Fruit fly (Drosophila melanogaster) whole organism, embryonic: ENCODE data around the gene RpS12.

Experiments
- Aef1 ChIP-seq: fragments of 200-800 bp; sonication (Bioruptor generic); IDR thresholded peaks from 3 replicates; pipeline ENCODE4 v1.3.6; 2022; ENCODE audit warnings: missing biosample characterization, missing genetic modification characterization
- Bdp1 ChIP-seq: fragments of 200-800 bp; sonication (Bioruptor generic); optimal IDR thresholded peaks from 3 replicates; lab custom pipeline; 2016; ENCODE audit warnings: missing biosample characterization, missing genetic modification characterization
- CG1024 ChIP-seq: fragments of 200-800 bp; sonication (Bioruptor generic); IDR thresholded peaks from 2 replicates; pipeline ENCODE4 v1.3.6; 2022; ENCODE audit warnings: missing biosample characterization, missing genetic modification characterization
- CG10267 ChIP-seq: fragments of 200-800 bp; sonication (Bioruptor generic); optimal IDR thresholded peaks from 2 replicates; lab custom pipeline; 2018; ENCODE audit warnings: missing biosample characterization, mild to moderate bottlenecking, missing genetic modification characterization, moderate library complexity
- CG10321 ChIP-seq: fragments of 200-800 bp; sonication (Bioruptor generic); IDR thresholded peaks from 2 replicates; pipeline ENCODE4 v1.3.6; 2022; ENCODE audit warnings: missing biosample characterization, missing genetic modification characterization
- CG10654 ChIP-seq: fragments of 200-800 bp; sonication (Bioruptor generic); optimal IDR thresholded peaks from 2 replicates; lab custom pipeline; 2016; ENCODE audit warnings: missing biosample characterization, missing genetic modification characterization
- CG12155 ChIP-seq: fragments of 200-800 bp; sonication (Bioruptor generic); optimal IDR thresholded peaks from 3 replicates; lab custom pipeline; 2016; ENCODE audit warnings: missing biosample characterization, missing genetic modification characterization
- CG12236 ChIP-seq: fragments of 200-800 bp; sonication (Bioruptor generic); optimal IDR thresholded peaks from 2 replicates; lab custom pipeline; 2016; ENCODE audit warnings: missing biosample characterization, missing genetic modification characterization
- CG12659 ChIP-seq: fragments of 200-800 bp; sonication (Bioruptor generic); optimal IDR thresholded peaks from 3 replicates; lab custom pipeline; 2017; ENCODE audit warnings: mild to moderate bottlenecking, missing biosample characterization, missing genetic modification reagents, missing genetic modification characterization
- CG17361 ChIP-seq: fragments of 200-800 bp; sonication (Bioruptor generic); IDR thresholded peaks from 3 replicates; pipeline ENCODE4 v1.3.6; 2022; ENCODE audit warnings: missing biosample characterization, missing genetic modification characterization
- CG2199 ChIP-seq: fragments of 200-800 bp; sonication (Bioruptor generic); IDR thresholded peaks from 3 replicates; pipeline ENCODE4 v1.3.6; 2022; ENCODE audit warnings: missing biosample characterization, missing genetic modification characterization
- CG2712 ChIP-seq: fragments of 200-800 bp; optimal IDR thresholded peaks from 3 replicates; lab custom pipeline; 2019; ENCODE audit warnings: missing biosample characterization, mild to moderate bottlenecking, missing genetic modification characterization, moderate library complexity
- CG3065 ChIP-seq: fragments of 200-800 bp; sonication (Bioruptor generic); optimal IDR thresholded peaks from 2 replicates; lab custom pipeline; 2016; ENCODE audit warnings: missing biosample characterization, missing genetic modification characterization
- CG31365 ChIP-seq: fragments of 200-800 bp; sonication (Bioruptor generic); optimal IDR thresholded peaks from 2 replicates; lab custom pipeline; 2018; ENCODE audit warnings: missing biosample characterization, mild to moderate bottlenecking, missing genetic modification characterization
- CG31388 ChIP-seq: fragments of 200-800 bp; sonication (Bioruptor generic); optimal IDR thresholded peaks from 2 replicates; lab custom pipeline; 2016; ENCODE audit warnings: missing biosample characterization, missing genetic modification characterization
- CG6272 ChIP-seq: fragments of 200-800 bp; sonication (Bioruptor generic); IDR thresholded peaks from 2 replicates; pipeline ENCODE4 v1.3.6; 2022; ENCODE audit warnings: missing biosample characterization, missing genetic modification characterization
- CG7271 ChIP-seq: fragments of 200-800 bp; sonication (Bioruptor generic); optimal IDR thresholded peaks from 2 replicates; lab custom pipeline; 2018; ENCODE audit warnings: missing biosample characterization, mild to moderate bottlenecking, missing genetic modification characterization, moderate library complexity
- CG7372 ChIP-seq: fragments of 200-800 bp; sonication (Bioruptor generic); IDR thresholded peaks from 2 replicates; pipeline ENCODE4 v1.3.6; 2022; ENCODE audit warnings: missing biosample characterization, missing genetic modification characterization
- CG7556 ChIP-seq: fragments of 200-800 bp; sonication (Bioruptor generic); optimal IDR thresholded peaks from 2 replicates; lab custom pipeline; 2017; ENCODE audit warnings: missing biosample characterization, mild to moderate bottlenecking, missing genetic modification characterization
- CG7987 ChIP-seq: fragments of 200-800 bp; sonication (Bioruptor generic); optimal IDR thresholded peaks from 2 replicates; lab custom pipeline; 2018; ENCODE audit warnings: missing biosample characterization, mild to moderate bottlenecking, missing genetic modification characterization, moderate library complexity
- CG8359 ChIP-seq: fragments of 200-800 bp; sonication (Bioruptor generic); optimal IDR thresholded peaks from 2 replicates; lab custom pipeline; 2017; ENCODE audit warnings: missing biosample characterization, mild to moderate bottlenecking, missing genetic modification characterization, borderline replicate concordance
- CG9727 ChIP-seq: fragments of 200-800 bp; sonication (Bioruptor generic); optimal IDR thresholded peaks from 3 replicates; lab custom pipeline; 2017; ENCODE audit warnings: missing biosample characterization, mild to moderate bottlenecking, missing genetic modification characterization
- CG9876 ChIP-seq: fragments of 200-800 bp; sonication (Bioruptor generic); optimal IDR thresholded peaks from 2 replicates; lab custom pipeline; 2016; ENCODE audit warnings: missing biosample characterization, missing genetic modification characterization
- Dek ChIP-seq: fragments of 200-800 bp; sonication (Bioruptor generic); optimal IDR thresholded peaks from 3 replicates; lab custom pipeline; 2019; ENCODE audit warnings: missing biosample characterization, mild to moderate bottlenecking, missing genetic modification characterization, moderate library complexity
- HLH4C ChIP-seq: fragments of 200-800 bp; sonication (Bioruptor generic); IDR thresholded peaks from 3 replicates; pipeline ENCODE4 v1.3.6; 2022; ENCODE audit warnings: missing biosample characterization, missing genetic modification characterization; ENCODE audit not compliant: partially characterized antibody
- HLH54F ChIP-seq: fragments of 200-800 bp; sonication (Bioruptor generic); optimal IDR thresholded peaks from 3 replicates; lab custom pipeline; 2016; ENCODE audit warnings: missing biosample characterization, missing genetic modification characterization
- Mes4 ChIP-seq: fragments of 200-800 bp; sonication (Bioruptor generic); optimal IDR thresholded peaks from 2 replicates; lab custom pipeline; 2016; ENCODE audit warnings: missing biosample characterization, missing genetic modification characterization
- NK7.1 ChIP-seq: fragments of 200-800 bp; sonication (Bioruptor generic); optimal IDR thresholded peaks from 3 replicates; lab custom pipeline; 2016; ENCODE audit warnings: missing biosample characterization, missing genetic modification characterization
- Pdp1 ChIP-seq, 2 experiments: fragments of 200-800 bp; sonication (Bioruptor generic); optimal IDR thresholded peaks; 3 replicates each; lab custom pipeline; 2016; ENCODE audit warnings: missing biosample characterization in 2 of 2, missing genetic modification characterization in 2 of 2, mild to moderate bottlenecking in 1 of 2, moderate library complexity in 1 of 2
- Poxn ChIP-seq: fragments of 200-800 bp; sonication (Bioruptor generic); IDR thresholded peaks from 2 replicates; pipeline ENCODE4 v1.3.6; 2022; ENCODE audit warnings: missing biosample characterization, missing genetic modification characterization
- Ravus ChIP-seq: fragments of 200-800 bp; sonication (Bioruptor generic); IDR thresholded peaks from 2 replicates; pipeline ENCODE4 v1.3.6; 2022; ENCODE audit warnings: missing biosample characterization, missing genetic modification characterization
- ab ChIP-seq: fragments of 200-800 bp; sonication (Bioruptor generic); optimal IDR thresholded peaks from 2 replicates; lab custom pipeline; 2016; ENCODE audit warnings: missing biosample characterization, missing genetic modification characterization
- bbx ChIP-seq: fragments of 200-800 bp; sonication (Bioruptor generic); IDR thresholded peaks from 2 replicates; pipeline ENCODE4 v1.3.6; 2022; ENCODE audit warnings: missing biosample characterization, missing genetic modification characterization; ENCODE audit not compliant: partially characterized antibody
- bigmax ChIP-seq: fragments of 200-800 bp; sonication (Bioruptor generic); optimal IDR thresholded peaks from 2 replicates; lab custom pipeline; 2018; ENCODE audit warnings: missing biosample characterization, mild to moderate bottlenecking, missing genetic modification characterization
- chif ChIP-seq, 2 experiments: fragments of 200-800 bp; sonication (Bioruptor generic); optimal IDR thresholded peaks; 3 replicates each; lab custom pipeline; 2016; ENCODE audit warnings: missing biosample characterization in 2 of 2, missing genetic modification characterization in 2 of 2
- da ChIP-seq: fragments of 200-800 bp; sonication (Bioruptor generic); optimal IDR thresholded peaks from 2 replicates; lab custom pipeline; 2016; ENCODE audit warnings: missing biosample characterization, missing genetic modification characterization
- dm ChIP-seq: fragments of 200-800 bp; sonication (Bioruptor generic); optimal IDR thresholded peaks from 3 replicates; lab custom pipeline; 2016; ENCODE audit warnings: missing biosample characterization, missing genetic modification characterization
- dpn ChIP-seq, 2 experiments: fragments of 200-800 bp; sonication (Bioruptor generic); optimal IDR thresholded peaks; 3 replicates each; lab custom pipeline; 2016; ENCODE audit warnings: missing biosample characterization in 2 of 2, missing genetic modification characterization in 2 of 2
- en ChIP-seq: fragments of 200-800 bp; sonication (Bioruptor generic); optimal IDR thresholded peaks from 2 replicates; lab custom pipeline; 2016; ENCODE audit warnings: missing biosample characterization, missing genetic modification characterization
- fd96Cb ChIP-seq: fragments of 200-800 bp; sonication (Bioruptor generic); optimal IDR thresholded peaks from 2 replicates; lab custom pipeline; 2018; ENCODE audit warnings: missing biosample characterization, mild to moderate bottlenecking, missing genetic modification characterization, moderate library complexity
- ftz-f1 ChIP-seq: fragments of 200-800 bp; sonication (Bioruptor generic); optimal IDR thresholded peaks from 2 replicates; lab custom pipeline; 2016; ENCODE audit warnings: missing biosample characterization, missing genetic modification characterization
- gce ChIP-seq: fragments of 200-800 bp; sonication (Bioruptor generic); IDR thresholded peaks from 3 replicates; pipeline ENCODE4 v1.3.6; 2022; ENCODE audit warnings: missing biosample characterization, missing genetic modification characterization
- insv ChIP-seq, 2 experiments: fragments of 200-800 bp; sonication (Bioruptor generic); optimal IDR thresholded peaks; 3 replicates each; lab custom pipeline; 2016 to 2018; ENCODE audit warnings: missing biosample characterization in 2 of 2, missing genetic modification characterization in 2 of 2
- nau ChIP-seq: fragments of 200-800 bp; sonication (Bioruptor generic); optimal IDR thresholded peaks from 3 replicates; lab custom pipeline; 2017; ENCODE audit warnings: missing biosample characterization, mild to moderate bottlenecking, missing genetic modification characterization, missing genetic modification reagents
- odd ChIP-seq: fragments of 200-800 bp; sonication (Bioruptor generic); optimal IDR thresholded peaks from 2 replicates; lab custom pipeline; 2017; ENCODE audit warnings: missing biosample characterization, mild to moderate bottlenecking, missing genetic modification characterization
- ro ChIP-seq: fragments of 200-800 bp; sonication (Bioruptor generic); IDR thresholded peaks from 2 replicates; pipeline ENCODE4 v1.3.6; 2022; ENCODE audit warnings: missing biosample characterization, missing genetic modification characterization
- sug ChIP-seq: fragments of 200-800 bp; optimal IDR thresholded peaks from 2 replicates; lab custom pipeline; 2019; ENCODE audit warnings: missing biosample characterization, mild to moderate bottlenecking, missing genetic modification characterization, moderate library complexity
- ttk ChIP-seq: fragments of 200-800 bp; sonication (Bioruptor generic); IDR thresholded peaks from 2 replicates; pipeline ENCODE4 v2.1.2; 2022; ENCODE audit warnings: missing biosample characterization, missing genetic modification characterization
- unpg ChIP-seq: fragments of 200-800 bp; sonication (Bioruptor generic); optimal IDR thresholded peaks from 3 replicates; lab custom pipeline; 2018; ENCODE audit warnings: missing biosample characterization, mild to moderate bottlenecking, missing genetic modification characterization, moderate library complexity
- usp ChIP-seq: fragments of >200 bp; optimal IDR thresholded peaks from 2 replicates; lab custom pipeline; 2017; ENCODE audit warnings: missing biosample characterization, missing genetic modification characterization

The RpS12 gene

dm6 chr3L:13032085-13032914 lies 9.1 kb downstream of the RpS12 start (continued):
- no peak for TF ChIP-seq Poxn (GFP tag; lab: Robert Waterston, UW)
- no peak for TF ChIP-seq ab (GFP tag; lab: Kevin White, UChicago)
- no peak for TF ChIP-seq usp (GFP tag; lab: Kevin White, UChicago)
- no peak for TF ChIP-seq en (GFP tag; lab: Kevin White, UChicago)
- TF ChIP-seq ro (GFP tag; lab: Robert Waterston, UW): no peak
- TF ChIP-seq fd96Cb (tag; lab: Kevin White, UChicago): peak; percentile 28
- TF ChIP-seq CG7372 (GFP tag; lab: Robert Waterston, UW): no peak
- TF ChIP-seq NK7.1 (GFP tag; lab: Kevin White, UChicago): no peak
- TF ChIP-seq CG10321 (GFP tag; lab: Robert Waterston, UW): no peak
- no peak for TF ChIP-seq chif (GFP tag; optimal IDR thresholded peaks at IDR 0.05; lab: Kevin White, UChicago)
- no peak for TF ChIP-seq ftz-f1 (GFP tag; lab: Kevin White, UChicago)
- TF ChIP-seq gce: peak; percentile 61; the same call in 1 of the 3 replicates
- no peak for TF ChIP-seq Mes4 (GFP tag; lab: Kevin White, UChicago)
- TF ChIP-seq unpg (GFP tag; lab: Kevin White, UChicago): no peak
- no peak for TF ChIP-seq odd (GFP tag; lab: Kevin White, UChicago)
- no peak for TF ChIP-seq CG6272
- no peak for TF ChIP-seq dpn (GFP tag; optimal IDR thresholded peaks at IDR 0.05; lab: Kevin White, UChicago)
- no peak for TF ChIP-seq CG31388 (GFP tag; lab: Kevin White, UChicago)
- TF ChIP-seq sug: no peak
- no peak for TF ChIP-seq CG12236 (GFP tag; lab: Kevin White, UChicago)
- peak; percentile 29 for TF ChIP-seq CG12659 (GFP tag; lab: Kevin White, UChicago)
- peak; percentile 54 for TF ChIP-seq CG2712 (tag; lab: Kevin White, UChicago)
- TF ChIP-seq Pdp1 (GFP tag; optimal IDR thresholded peaks at IDR 0.05; lab: Kevin White, UChicago): peak in 1 of 2 experiments; percentile 9
- TF ChIP-seq CG1024 (GFP tag; lab: Robert Waterston, UW): 0 out of 2 replicates have a peak, but pooled peaks have one; percentile 5
- no peak for TF ChIP-seq CG7987 (GFP tag; lab: Kevin White, UChicago)
- peak; percentile 60 for TF ChIP-seq CG9727 (GFP tag; lab: Kevin White, UChicago)
- TF ChIP-seq CG12155 (GFP tag; lab: Kevin White, UChicago): no peak
- TF ChIP-seq nau (GFP tag; lab: Kevin White, UChicago): no peak
- peak; percentile 73; the same call in 1 of the 3 replicates for TF ChIP-seq CG2199
- peak; percentile 13 for TF ChIP-seq dm (GFP tag; lab: Kevin White, UChicago)
- TF ChIP-seq CG31365 (tag; lab: Kevin White, UChicago): no peak
- TF ChIP-seq CG3065 (GFP tag; lab: Kevin White, UChicago): no peak
- TF ChIP-seq CG9876 (GFP tag; lab: Kevin White, UChicago): no peak
- 0 out of 2 replicates have a peak, but pooled peaks have one; percentile 26 for TF ChIP-seq bbx (GFP tag; lab: Robert Waterston, UW)
- no peak for TF ChIP-seq Bdp1 (GFP tag; lab: Kevin White, UChicago)
- no peak for TF ChIP-seq Aef1 (GFP tag; lab: Robert Waterston, UW)
- no peak for TF ChIP-seq insv (GFP tag; optimal IDR thresholded peaks at IDR 0.05; lab: Kevin White, UChicago)
- TF ChIP-seq CG8359: no peak
- TF ChIP-seq CG17361 (GFP tag; lab: Robert Waterston, UW): peak; percentile 75
- TF ChIP-seq da (GFP tag; lab: Kevin White, UChicago): no peak
- TF ChIP-seq bigmax: no peak
- no peak for TF ChIP-seq HLH54F (GFP tag; lab: Kevin White, UChicago)
- no peak for TF ChIP-seq ttk
- TF ChIP-seq CG10654: no peak
- no peak for TF ChIP-seq HLH4C (GFP tag; lab: Robert Waterston, UW)
- no peak for TF ChIP-seq CG7271 (tag; lab: Kevin White, UChicago)
- peak; percentile 37 for TF ChIP-seq CG10267 (tag; lab: Kevin White, UChicago)
- no peak for TF ChIP-seq Ravus (GFP tag; lab: Robert Waterston, UW)
- TF ChIP-seq CG7556 (GFP tag; lab: Kevin White, UChicago): peak; percentile 57
- TF ChIP-seq Dek (tag; lab: Kevin White, UChicago): no peak
